Fruit fly (Drosophila melanogaster) whole organism, pupa: ENCODE measurements around the gene CG6865.
A peak's percentile ranks its signal among the peaks of the same experiment; 100 is the strongest.

Experiments used
- CG10348 ChIP-seq: fragments of 200-800 bp; sonication (Bioruptor generic); IDR thresholded peaks from 2 replicates; pipeline ENCODE4 v1.3.6; 2022; ENCODE audit warnings: missing biosample characterization, missing genetic modification characterization
- CG12605 ChIP-seq: fragments of 200-800 bp; sonication (Bioruptor generic); IDR thresholded peaks from 2 replicates; pipeline ENCODE4 v1.3.6; 2022; ENCODE audit warnings: missing biosample characterization, missing genetic modification characterization
- CG13204 ChIP-seq: fragments of 200-800 bp; sonication (Bioruptor generic); optimal IDR thresholded peaks from 2 replicates; lab custom pipeline; 2018; ENCODE audit warnings: missing biosample characterization, mild to moderate bottlenecking, missing genetic modification characterization, moderate library complexity
- CG14655 ChIP-seq: fragments of 200-800 bp; sonication (Bioruptor generic); optimal IDR thresholded peaks from 3 replicates; lab custom pipeline; 2017; ENCODE audit warnings: mild to moderate bottlenecking, missing biosample characterization, missing genetic modification reagents, missing genetic modification characterization
- CG15710 ChIP-seq: fragments of 200-800 bp; sonication (Bioruptor generic); optimal IDR thresholded peaks from 2 replicates; lab custom pipeline; 2018; ENCODE audit warnings: missing biosample characterization, mild to moderate bottlenecking, missing genetic modification characterization, moderate library complexity
- CG17806 ChIP-seq: fragments of 200-800 bp; sonication (Bioruptor generic); optimal IDR thresholded peaks from 2 replicates; lab custom pipeline; 2018; ENCODE audit warnings: missing biosample characterization, mild to moderate bottlenecking, missing genetic modification characterization, moderate library complexity
- CG32121 ChIP-seq: fragments of 200-800 bp; sonication (Bioruptor generic); IDR thresholded peaks from 2 replicates; pipeline ENCODE4 v1.3.6; 2022; ENCODE audit warnings: missing biosample characterization, missing genetic modification characterization
- CG34367 ChIP-seq: fragments of 200-800 bp; sonication (Bioruptor generic); optimal IDR thresholded peaks from 2 replicates; lab custom pipeline; 2018; ENCODE audit warnings: missing biosample characterization, mild to moderate bottlenecking, missing genetic modification characterization
- CG4496 ChIP-seq: fragments of 200-800 bp; sonication (Bioruptor generic); IDR thresholded peaks from 3 replicates; pipeline ENCODE4 v1.3.6; 2022; ENCODE audit warnings: missing biosample characterization, missing genetic modification characterization
- CG8159 ChIP-seq: fragments of 200-800 bp; sonication (Bioruptor generic); optimal IDR thresholded peaks from 3 replicates; lab custom pipeline; 2018; ENCODE audit warnings: missing biosample characterization, mild to moderate bottlenecking, missing genetic modification characterization, moderate library complexity
- CG8301 ChIP-seq: fragments of 200-800 bp; sonication (Bioruptor generic); optimal IDR thresholded peaks from 2 replicates; lab custom pipeline; 2018; ENCODE audit warnings: missing biosample characterization, mild to moderate bottlenecking, missing genetic modification characterization
- CG9948 ChIP-seq: fragments of 200-800 bp; sonication (Bioruptor generic); optimal IDR thresholded peaks from 2 replicates; lab custom pipeline; 2018; ENCODE audit warnings: missing biosample characterization, mild to moderate bottlenecking, missing genetic modification characterization, moderate library complexity
- D1 ChIP-seq: fragments of 200-800 bp; sonication (Bioruptor generic); optimal IDR thresholded peaks from 2 replicates; lab custom pipeline; 2018; ENCODE audit warnings: missing biosample characterization, mild to moderate bottlenecking, missing genetic modification characterization, moderate library complexity
- EcR ChIP-seq: fragments of 200-800 bp; sonication (Bioruptor generic); optimal IDR thresholded peaks from 3 replicates; lab custom pipeline; 2019; ENCODE audit warnings: missing biosample characterization, missing genetic modification characterization, mild to moderate bottlenecking, moderate library complexity, missing genetic modification reagents
- Ets98B ChIP-seq: fragments of 200-800 bp; sonication (Bioruptor generic); IDR thresholded peaks from 2 replicates; pipeline ENCODE4 v1.3.6; 2022; ENCODE audit warnings: missing biosample characterization, missing genetic modification characterization
- Pif1A ChIP-seq: fragments of 200-800 bp; sonication (Bioruptor generic); optimal IDR thresholded peaks from 3 replicates; lab custom pipeline; 2016; ENCODE audit warnings: missing biosample characterization, missing genetic modification characterization
- Pif1B ChIP-seq: fragments of 200-800 bp; sonication (Bioruptor generic); optimal IDR thresholded peaks from 3 replicates; lab custom pipeline; 2016; ENCODE audit warnings: missing biosample characterization, missing genetic modification characterization
- Snoo ChIP-seq: fragments of 200-800 bp; sonication (Bioruptor generic); optimal IDR thresholded peaks from 3 replicates; lab custom pipeline; 2017; ENCODE audit warnings: missing biosample characterization, mild to moderate bottlenecking, missing genetic modification characterization, inconsistent platforms
- fd96Ca ChIP-seq: fragments of 200-800 bp; sonication (Bioruptor generic); IDR thresholded peaks from 3 replicates; pipeline ENCODE4 v1.3.6; 2022; ENCODE audit warnings: missing biosample characterization, missing genetic modification characterization
- gl ChIP-seq: fragments of 200-800 bp; sonication (Bioruptor generic); optimal IDR thresholded peaks from 2 replicates; lab custom pipeline; 2018; ENCODE audit warnings: missing biosample characterization, mild to moderate bottlenecking, missing genetic modification characterization
- rn ChIP-seq: fragments of 200-800 bp; sonication (Bioruptor generic); IDR thresholded peaks from 2 replicates; pipeline ENCODE4 v1.3.6; 2022; ENCODE audit warnings: missing biosample characterization, missing genetic modification characterization

The CG6865 gene

dm6 chr3L:18896297-18896863 lies 32.9 kb downstream of the CG6865 start:
- TF ChIP-seq EcR (GFP tag; lab: Kevin White, UChicago): peak; percentile 51
- TF ChIP-seq CG32121: no peak
- 0 out of 3 replicates have a peak, but pooled peaks have one; percentile 53 for TF ChIP-seq CG4496 (GFP tag; lab: Robert Waterston, UW)
- no peak for TF ChIP-seq CG14655 (GFP tag; lab: Kevin White, UChicago)

- TF ChIP-seq CG8301 (tag; lab: Kevin White, UChicago): no peak
- no peak for TF ChIP-seq CG13204 (GFP tag; lab: Kevin White, UChicago)
- TF ChIP-seq Snoo (tag; lab: Kevin White, UChicago): no peak
- TF ChIP-seq CG4496 (GFP tag; lab: Robert Waterston, UW): 0 out of 3 replicates have a peak, but pooled peaks have one; percentile 5
- peak; percentile 50 for TF ChIP-seq D1 (tag; lab: Kevin White, UChicago)
- no peak for TF ChIP-seq CG9948 (tag; lab: Kevin White, UChicago)
- no peak for TF ChIP-seq Pif1A (GFP tag; lab: Kevin White, UChicago)
These were observed 34.1 kb downstream of the CG6865 start for dm6 chr3L:18897459-18898085.

- peak; percentile 37; the same call in 1 of the 2 replicates for TF ChIP-seq CG32121
- no peak for TF ChIP-seq CG34367
- TF ChIP-seq CG4496 (GFP tag; lab: Robert Waterston, UW): no peak; the same call in 1 of the 3 replicates
- TF ChIP-seq gl (tag; lab: Kevin White, UChicago): no peak
- TF ChIP-seq CG13204 (GFP tag; lab: Kevin White, UChicago): no peak
- TF ChIP-seq CG8159 (tag; lab: Kevin White, UChicago): no peak
- TF ChIP-seq Pif1A (GFP tag; lab: Kevin White, UChicago): no peak
- TF ChIP-seq rn (GFP tag; lab: Robert Waterston, UW): no peak
- no peak for TF ChIP-seq CG9948 (tag; lab: Kevin White, UChicago)
- TF ChIP-seq CG8301 (tag; lab: Kevin White, UChicago): no peak
- TF ChIP-seq D1 (tag; lab: Kevin White, UChicago): no peak
- TF ChIP-seq Ets98B: peak; percentile 49; the same call in 1 of the 2 replicates
- no peak for TF ChIP-seq CG10348
- TF ChIP-seq Pif1B: no peak
- no peak for TF ChIP-seq CG12605 (GFP tag; lab: Robert Waterston, UW)
- TF ChIP-seq Snoo (tag; lab: Kevin White, UChicago): peak; percentile 25
- no peak for TF ChIP-seq CG17806 (tag; lab: Kevin White, UChicago)
- no peak for TF ChIP-seq fd96Ca (GFP tag; lab: Robert Waterston, UW)
- TF ChIP-seq EcR (GFP tag; lab: Kevin White, UChicago): peak; percentile 66
- no peak for TF ChIP-seq CG15710
- TF ChIP-seq CG14655 (GFP tag; lab: Kevin White, UChicago): no peak
These were observed 34.6 kb downstream of the CG6865 start, which contains the start of gene CG3902 for dm6 chr3L:18898086-18898470. Gene CG3902, minus strand, starts transcription at chr3L:18898293.

dm6 chr3L:18898770-18899278 lies 35.4 kb downstream of the CG6865 start, which contains the start of gene RpL26:
Gene RpL26, plus strand, starts transcription at chr3L:18898875.
- peak; percentile 27; the same call in 1 of the 2 replicates for TF ChIP-seq CG32121
- peak; percentile 54 for TF ChIP-seq CG8159 (tag; lab: Kevin White, UChicago)
- peak; percentile 32 for TF ChIP-seq CG34367
- no peak for TF ChIP-seq CG14655 (GFP tag; lab: Kevin White, UChicago)
- peak; percentile 33 for TF ChIP-seq gl (tag; lab: Kevin White, UChicago)
- peak; percentile 51 for TF ChIP-seq Snoo (tag; lab: Kevin White, UChicago)
- peak; percentile 20 for TF ChIP-seq CG9948 (tag; lab: Kevin White, UChicago)
- no peak for TF ChIP-seq fd96Ca (GFP tag; lab: Robert Waterston, UW)
- TF ChIP-seq CG15710: peak; percentile 65
- no peak for TF ChIP-seq CG10348
- TF ChIP-seq rn (GFP tag; lab: Robert Waterston, UW): no peak
- no peak for TF ChIP-seq Ets98B
- no peak for TF ChIP-seq EcR (GFP tag; lab: Kevin White, UChicago)
- 0 out of 3 replicates have a peak, but pooled peaks have one; percentile 16 for TF ChIP-seq CG4496 (GFP tag; lab: Robert Waterston, UW)
- peak; percentile 23 for TF ChIP-seq CG17806 (tag; lab: Kevin White, UChicago)
- TF ChIP-seq CG12605 (GFP tag; lab: Robert Waterston, UW): peak; percentile 32; the same call in 1 of the 2 replicates
- no peak for TF ChIP-seq CG13204 (GFP tag; lab: Kevin White, UChicago)
- TF ChIP-seq Pif1A (GFP tag; lab: Kevin White, UChicago): no peak
- TF ChIP-seq D1 (tag; lab: Kevin White, UChicago): no peak

- TF ChIP-seq CG12605 (GFP tag; lab: Robert Waterston, UW) (no peak), fd96Ca (GFP tag; lab: Robert Waterston, UW) (no peak), CG8301 (tag; lab: Kevin White, UChicago) (no peak)
These were observed 38.0 kb downstream of the CG6865 start, which contains the start of the genes arx and CG6843 for dm6 chr3L:18901411-18901810. Gene arx, minus strand, starts transcription at chr3L:18901554. Gene CG6843, plus strand, starts transcription at chr3L:18901594.
